Worm (Caenorhabditis elegans) whole organism, L1 larva: ENCODE data around the gene nmr-1.
A peak's percentile ranks its signal among the peaks of the same experiment; 100 is the strongest.

Source experiments
- C16A3.4 ChIP-seq: fragments of 150-350 bp; optimal IDR thresholded peaks from 2 replicates; lab custom pipeline; 2014; ENCODE audit warnings: missing biosample characterization, missing genetic modification characterization
- F16B12.6 ChIP-seq: fragments of 150-350 bp; optimal IDR thresholded peaks from 2 replicates; lab custom pipeline; 2014; ENCODE audit warnings: missing biosample characterization, missing genetic modification characterization
- alr-1 ChIP-seq: fragments of 200-800 bp; sonication (Bioruptor generic); optimal IDR thresholded peaks from 2 replicates; lab custom pipeline; 2018; ENCODE audit warnings: borderline replicate concordance, mild to moderate bottlenecking, missing genetic modification characterization, missing compliant biosample characterization
- aly-2 ChIP-seq: fragments of 150-350 bp; optimal IDR thresholded peaks from 2 replicates; lab custom pipeline; 2014; ENCODE audit warnings: missing biosample characterization, missing genetic modification characterization
- ama-1 ChIP-seq: fragments of 150-350 bp; optimal IDR thresholded peaks from 2 replicates; lab custom pipeline; 2014
- blmp-1 ChIP-seq: fragments of 150-350 bp; optimal IDR thresholded peaks from 2 replicates; lab custom pipeline; 2014; ENCODE audit warnings: missing biosample characterization, missing genetic modification characterization
- ceh-63 ChIP-seq: fragments of 200-800 bp; sonication (Bioruptor generic); optimal IDR thresholded peaks from 2 replicates; lab custom pipeline; 2018; ENCODE audit warnings: mild to moderate bottlenecking, missing genetic modification characterization, missing compliant biosample characterization
- ceh-8 ChIP-seq: fragments of 200-800 bp; sonication (Bioruptor generic); optimal IDR thresholded peaks from 2 replicates; lab custom pipeline; 2018; ENCODE audit warnings: mild to moderate bottlenecking, missing genetic modification characterization, moderate library complexity, missing compliant biosample characterization
- ceh-88 ChIP-seq: fragments of 200-800 bp; sonication (Bioruptor generic); IDR thresholded peaks from 2 replicates; pipeline ENCODE4 v1.3.6; 2022; ENCODE audit warnings: missing genetic modification characterization, missing compliant biosample characterization
- dsc-1 ChIP-seq: sonication (generic microtip); optimal IDR thresholded peaks from 2 replicates; lab custom pipeline; 2016; ENCODE audit warnings: mild to moderate bottlenecking, missing genetic modification characterization, missing compliant biosample characterization
- efl-3 ChIP-seq: fragments of 200-800 bp; sonication (Bioruptor generic); optimal IDR thresholded peaks from 2 replicates; lab custom pipeline; 2018; ENCODE audit warnings: mild to moderate bottlenecking, missing genetic modification characterization, missing compliant biosample characterization
- egl-13 ChIP-seq: sonication (generic microtip); optimal IDR thresholded peaks from 2 replicates; lab custom pipeline; 2016; ENCODE audit warnings: missing genotype, missing genetic modification reagents, missing genetic modification characterization, missing compliant biosample characterization
- elt-2 ChIP-seq: sonication (generic microtip); optimal IDR thresholded peaks from 2 replicates; lab custom pipeline; 2016; ENCODE audit warnings: missing genetic modification characterization, mild to moderate bottlenecking, inconsistent platforms, missing compliant biosample characterization, missing genetic modification reagents
- elt-3 ChIP-seq, 6 experiments: fragments of 150-350 bp in 1 of 6; sonication (generic microtip); optimal IDR thresholded peaks; 2 replicates each; lab custom pipeline; 2017 to 2018; ENCODE audit warnings: missing biosample characterization in 6 of 6, missing genetic modification characterization in 6 of 6, inconsistent platforms in 1 of 6
- ets-5 ChIP-seq: fragments of 200-800 bp; sonication (Bioruptor generic); IDR thresholded peaks from 2 replicates; pipeline ENCODE4 v1.3.6; 2022; ENCODE audit warnings: missing genetic modification characterization, missing compliant biosample characterization
- fkh-10 ChIP-seq: sonication (generic microtip); optimal IDR thresholded peaks from 2 replicates; lab custom pipeline; 2017; ENCODE audit warnings: missing biosample characterization, missing genetic modification reagents, missing genetic modification characterization
- fkh-4 ChIP-seq: sonication (generic microtip); optimal IDR thresholded peaks from 2 replicates; lab custom pipeline; 2016; ENCODE audit warnings: missing compliant biosample characterization, missing genetic modification characterization, borderline replicate concordance
- fos-1 ChIP-seq: fragments of 150-350 bp; optimal IDR thresholded peaks from 2 replicates; lab custom pipeline; 2014; ENCODE audit warnings: missing biosample characterization, missing genetic modification characterization
- hlh-17 ChIP-seq: fragments of 200-800 bp; sonication (Bioruptor generic); optimal IDR thresholded peaks from 2 replicates; lab custom pipeline; 2018; ENCODE audit warnings: missing genetic modification characterization, mild to moderate bottlenecking, missing compliant biosample characterization, moderate library complexity, borderline replicate concordance
- hlh-4 ChIP-seq: sonication (generic microtip); optimal IDR thresholded peaks from 2 replicates; lab custom pipeline; 2016; ENCODE audit warnings: mild to moderate bottlenecking, missing genetic modification characterization, missing compliant biosample characterization
- irx-1 ChIP-seq: sonication (generic microtip); optimal IDR thresholded peaks from 2 replicates; lab custom pipeline; 2016; ENCODE audit warnings: missing genetic modification characterization, missing compliant biosample characterization
- jun-1 ChIP-seq: fragments of 150-350 bp; optimal IDR thresholded peaks from 2 replicates; lab custom pipeline; 2014; ENCODE audit warnings: missing biosample characterization, missing genetic modification reagents, missing genetic modification characterization
- lin-14 ChIP-seq: fragments of 200-800 bp; sonication (Bioruptor generic); optimal IDR thresholded peaks from 2 replicates; lab custom pipeline; 2018; ENCODE audit warnings: mild to moderate bottlenecking, missing genetic modification characterization, moderate library complexity, missing compliant biosample characterization
- lin-35 ChIP-seq, 2 experiments: fragments of 150-350 bp; optimal IDR thresholded peaks; 2 replicates each; lab custom pipeline; 2014; ENCODE audit warnings: missing biosample characterization in 2 of 2, missing genetic modification characterization in 2 of 2, missing genetic modification reagents in 2 of 2
- lsy-2 ChIP-seq, 2 experiments: fragments of 150-350 bp; optimal IDR thresholded peaks; 2 replicates each; lab custom pipeline; 2014; ENCODE audit warnings: missing biosample characterization in 2 of 2, missing genetic modification characterization in 2 of 2
- mab-9 ChIP-seq: fragments of 200-800 bp; sonication (Bioruptor generic); IDR thresholded peaks from 2 replicates; pipeline ENCODE4 v1.3.6; 2022; ENCODE audit warnings: missing genetic modification reagents, missing genetic modification characterization, missing compliant biosample characterization
- mdl-1 ChIP-seq, 2 experiments: fragments of 150-350 bp; optimal IDR thresholded peaks; 2 replicates each; lab custom pipeline; 2014 to 2017; ENCODE audit warnings: missing biosample characterization in 2 of 2, missing genetic modification characterization in 2 of 2, inconsistent platforms in 1 of 2
- mep-1 ChIP-seq: fragments of 150-350 bp; optimal IDR thresholded peaks from 2 replicates; lab custom pipeline; 2014; ENCODE audit warnings: missing biosample characterization, missing genetic modification characterization
- nhr-20 ChIP-seq: sonication (generic microtip); optimal IDR thresholded peaks from 2 replicates; lab custom pipeline; 2016; ENCODE audit warnings: mild to moderate bottlenecking, missing genetic modification characterization, missing compliant biosample characterization
- nhr-237 ChIP-seq: fragments of 150-350 bp; optimal IDR thresholded peaks from 2 replicates; lab custom pipeline; 2014; ENCODE audit warnings: missing biosample characterization, missing genetic modification characterization
- nhr-28 ChIP-seq: fragments of 150-350 bp; optimal IDR thresholded peaks from 2 replicates; lab custom pipeline; 2014; ENCODE audit warnings: missing biosample characterization, missing genetic modification characterization
- nhr-71 ChIP-seq: sonication (generic microtip); optimal IDR thresholded peaks from 2 replicates; lab custom pipeline; 2016; ENCODE audit warnings: mild to moderate bottlenecking, missing genetic modification characterization, moderate library complexity, missing compliant biosample characterization
- nhr-76 ChIP-seq: sonication (generic microtip); optimal IDR thresholded peaks from 2 replicates; lab custom pipeline; 2017; ENCODE audit warnings: missing biosample characterization, missing genetic modification characterization
- nhr-77 ChIP-seq: fragments of 150-350 bp; optimal IDR thresholded peaks from 2 replicates; lab custom pipeline; 2014; ENCODE audit warnings: missing biosample characterization, missing genetic modification characterization
- nhr-85 ChIP-seq: sonication (generic microtip); peaks from one replicate; lab custom pipeline; 2016; ENCODE audit warnings: missing genetic modification characterization, inconsistent platforms, missing compliant biosample characterization
- pqm-1 ChIP-seq: sonication (generic microtip); optimal IDR thresholded peaks from 3 replicates; lab custom pipeline; 2017; ENCODE audit warnings: missing biosample characterization, missing genetic modification characterization
- snu-23 ChIP-seq: sonication (generic microtip); optimal IDR thresholded peaks from 2 replicates; lab custom pipeline; 2016; ENCODE audit warnings: missing genetic modification characterization, missing compliant biosample characterization
- sptf-1 ChIP-seq: fragments of 150-350 bp; optimal IDR thresholded peaks from 2 replicates; lab custom pipeline; 2014; ENCODE audit warnings: missing biosample characterization, missing genetic modification characterization
- swsn-7 ChIP-seq: sonication (generic microtip); optimal IDR thresholded peaks from 2 replicates; lab custom pipeline; 2016; ENCODE audit warnings: missing genetic modification characterization, missing compliant biosample characterization
- tbx-2 ChIP-seq: sonication (generic microtip); optimal IDR thresholded peaks from 2 replicates; lab custom pipeline; 2016; ENCODE audit warnings: missing genetic modification characterization, missing compliant biosample characterization
- unc-130 ChIP-seq: fragments of 150-350 bp; optimal IDR thresholded peaks from 2 replicates; lab custom pipeline; 2017; ENCODE audit warnings: missing biosample characterization, missing genetic modification characterization, inconsistent platforms
- unc-30 ChIP-seq: sonication (generic microtip); optimal IDR thresholded peaks from 2 replicates; lab custom pipeline; 2017; ENCODE audit warnings: missing biosample characterization, missing genetic modification characterization
- unc-62 ChIP-seq: fragments of 150-350 bp; optimal IDR thresholded peaks from 2 replicates; lab custom pipeline; 2014; ENCODE audit warnings: missing biosample characterization, missing genetic modification reagents, missing genetic modification characterization
- unc-86 ChIP-seq: sonication (generic microtip); optimal IDR thresholded peaks from 2 replicates; lab custom pipeline; 2016; ENCODE audit warnings: missing genetic modification characterization, missing compliant biosample characterization
- vab-15 ChIP-seq: sonication (generic microtip); optimal IDR thresholded peaks from 2 replicates; lab custom pipeline; 2017; ENCODE audit warnings: missing genotype, mild to moderate bottlenecking, missing genetic modification characterization, missing compliant biosample characterization
- xbp-1 ChIP-seq: sonication (generic microtip); optimal IDR thresholded peaks from 2 replicates; lab custom pipeline; 2016; ENCODE audit warnings: missing genetic modification characterization, missing compliant biosample characterization
- zag-1 ChIP-seq: fragments of 150-350 bp; optimal IDR thresholded peaks from 2 replicates; lab custom pipeline; 2014; ENCODE audit warnings: missing biosample characterization, missing genetic modification characterization
- zip-4 ChIP-seq: fragments of 200-800 bp; sonication (Bioruptor generic); optimal IDR thresholded peaks from 2 replicates; lab custom pipeline; 2018; ENCODE audit warnings: mild to moderate bottlenecking, missing genetic modification characterization, moderate library complexity, missing compliant biosample characterization

Gene nmr-1

DNA sequence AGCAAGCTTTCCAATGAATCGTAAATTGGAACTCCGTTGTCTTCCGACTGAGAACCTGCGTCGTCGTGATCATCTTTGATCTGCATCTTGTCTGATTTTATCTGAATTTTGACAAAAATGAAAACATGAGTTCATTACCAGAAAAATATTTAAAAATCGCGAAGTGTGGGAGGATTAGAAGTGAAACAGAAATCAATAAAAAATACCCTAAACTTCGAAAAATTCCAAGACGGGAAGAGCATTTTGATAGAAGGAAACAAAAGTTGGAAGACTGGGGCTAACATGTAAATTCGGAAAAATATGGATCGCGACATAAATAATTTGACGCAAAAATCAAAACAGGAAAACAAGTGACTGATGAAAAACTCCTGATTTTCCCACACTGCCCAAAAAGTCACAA is 20.8 kb downstream of the nmr-1 start, which contains the start of gene F07F6.8:
Gene F07F6.8, minus strand, starts transcription at position 101 of the 400 bp plus-strand sequence.
- TF ChIP-seq nhr-71 (tag; lab: Kevin White, UChicago), result no peak
- no peak for TF ChIP-seq zip-4
- TF ChIP-seq dsc-1 (tag; lab: Kevin White, UChicago), result no peak
- TF ChIP-seq pqm-1 (tag; lab: Kevin White, UChicago), result no peak
- no peak for TF ChIP-seq ceh-8 (GFP tag; lab: Kevin White, UChicago)
- no peak for TF ChIP-seq egl-13 (tag; lab: Kevin White, UChicago)
- TF ChIP-seq fkh-10 (GFP tag; lab: Kevin White, UChicago), result no peak
- TF ChIP-seq alr-1 (tag; lab: Kevin White, UChicago), result no peak
- no peak for TF ChIP-seq jun-1 (tag; lab: Kevin White, UChicago)
- no peak for TF ChIP-seq tbx-2
- no peak for TF ChIP-seq nhr-85
- TF ChIP-seq efl-3, result no peak
- TF ChIP-seq nhr-77 (tag; lab: Kevin White, UChicago), result no peak

DNA sequence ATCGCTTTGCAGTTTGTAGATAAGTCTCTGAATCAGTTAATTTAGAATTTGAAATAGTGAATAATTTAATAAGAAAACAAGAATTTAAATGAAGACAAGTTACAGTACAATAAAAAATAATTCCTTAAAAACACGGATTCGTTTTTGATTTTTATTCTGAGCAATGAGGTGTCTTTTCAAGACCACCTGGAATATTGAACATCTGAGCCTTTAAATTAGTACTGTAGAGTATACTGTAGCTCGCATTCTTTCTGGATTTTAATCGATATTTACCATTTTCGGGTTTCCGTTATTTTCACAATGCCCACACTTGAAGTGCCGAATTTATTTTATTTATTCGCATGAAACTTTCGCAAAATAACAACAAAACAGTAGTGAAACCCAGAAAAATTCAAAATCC is 22.6 kb downstream of the nmr-1 start, which contains the start of gene F07F6.7:
Gene F07F6.7, minus strand, starts transcription at position 27 of the 400 bp plus-strand sequence.
- TF ChIP-seq lin-14 (GFP tag; lab: Kevin White, UChicago) (no peak), efl-3 (no peak), lsy-2 (tag; optimal IDR thresholded peaks at IDR 0.05; lab: Kevin White, UChicago) (peak; percentile 8 to 20), unc-86 (tag; lab: Kevin White, UChicago) (no peak), ets-5 (GFP tag; lab: Robert Waterston, UW) (no peak), nhr-85 (peak; percentile 51), swsn-7 (tag; lab: Kevin White, UChicago) (no peak), snu-23 (GFP tag; lab: Kevin White, UChicago) (peak; percentile 6), nhr-71 (tag; lab: Kevin White, UChicago) (peak; percentile 32), zag-1 (tag; lab: Kevin White, UChicago) (no peak)

DNA sequence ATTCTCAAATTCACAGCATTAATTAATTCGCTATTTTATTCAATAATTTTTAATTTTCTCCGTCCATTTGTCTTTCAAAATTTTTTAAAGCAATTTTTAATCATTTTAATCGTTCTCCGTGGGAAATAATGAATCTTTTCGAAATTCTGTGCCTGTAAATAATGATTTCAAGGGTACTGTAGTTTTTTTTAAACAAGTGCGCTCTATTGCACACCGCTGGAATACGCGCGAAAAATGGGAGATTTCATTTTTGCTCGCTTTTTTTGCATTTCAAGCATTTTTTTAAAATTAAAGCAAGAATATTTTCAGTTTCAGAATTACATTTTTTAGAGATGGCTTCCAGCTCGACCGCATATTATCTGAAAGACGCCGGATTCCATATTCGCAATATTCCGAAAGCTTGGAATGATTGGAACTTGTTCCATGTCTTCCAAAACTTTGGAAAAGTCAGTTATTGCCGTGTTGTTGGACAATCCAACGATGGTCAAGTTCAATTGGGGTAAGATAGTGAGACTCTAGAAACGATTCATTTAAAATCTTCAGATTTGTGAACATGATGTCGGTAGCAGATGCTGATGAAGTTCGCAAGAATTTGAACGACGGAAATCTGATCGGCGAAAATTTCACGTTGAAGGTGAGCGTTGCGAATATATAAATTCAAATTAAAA is 25.3 kb downstream of the nmr-1 start, which contains the start of gene tofu-6:
Gene tofu-6, plus strand, starts transcription at position 302 of the 668 bp plus-strand sequence.
- TF ChIP-seq fos-1 (no peak), ceh-88 (GFP tag; lab: Robert Waterston, UW) (no peak), xbp-1 (no peak), blmp-1 (tag; lab: Kevin White, UChicago) (peak; percentile 30), egl-13 (tag; lab: Kevin White, UChicago) (no peak), unc-62 (GFP tag; lab: Kevin White, UChicago) (no peak), mdl-1 (tag; optimal IDR thresholded peaks at IDR 0.05; lab: Kevin White, UChicago) (no peak), C16A3.4 (peak; percentile 11), jun-1 (tag; lab: Kevin White, UChicago) (no peak), F16B12.6 (tag; lab: Kevin White, UChicago) (peak; percentile 16), fkh-4 (tag; lab: Kevin White, UChicago) (no peak), nhr-76 (no peak), tbx-2 (no peak), lin-35 (GFP tag; optimal IDR thresholded peaks at IDR 0.05; lab: Kevin White, UChicago) (peak; percentile 25 to 85), nhr-28 (tag; lab: Kevin White, UChicago) (no peak), hlh-17 (GFP tag; lab: Kevin White, UChicago) (no peak), aly-2 (tag; lab: Kevin White, UChicago) (no peak), sptf-1 (tag; lab: Kevin White, UChicago) (no peak), vab-15 (tag; lab: Kevin White, UChicago) (no peak), unc-130 (tag; lab: Kevin White, UChicago) (no peak), unc-30 (tag; lab: Kevin White, UChicago) (no peak), elt-3 (tag; optimal IDR thresholded peaks at IDR 0.05; lab: Kevin White, UChicago) (no peak), ama-1 (lab: Kevin White, UChicago) (no peak), hlh-4 (tag; lab: Kevin White, UChicago) (no peak), irx-1 (tag; lab: Kevin White, UChicago) (no peak), ets-5 (GFP tag; lab: Robert Waterston, UW) (no peak), elt-2 (tag; lab: Kevin White, UChicago) (no peak), pqm-1 (tag; lab: Kevin White, UChicago) (no peak), mab-9 (GFP tag; lab: Robert Waterston, UW) (no peak), ceh-63 (GFP tag; lab: Kevin White, UChicago) (no peak), nhr-85 (no peak), nhr-237 (no peak), mep-1 (peak; percentile 43), nhr-20 (tag; lab: Kevin White, UChicago) (no peak)
